Worm (Caenorhabditis elegans) whole organism, late embryonic: ENCODE measurements around the gene srx-2.

Experiments used
- ceh-14 ChIP-seq: sonication (generic microtip); optimal IDR thresholded peaks from 2 replicates; lab custom pipeline; 2016; ENCODE audit warnings: missing genotype, missing genetic modification characterization, missing compliant biosample characterization
- ceh-2 ChIP-seq: sonication (generic microtip); optimal IDR thresholded peaks from 2 replicates; lab custom pipeline; 2016; ENCODE audit warnings: missing genotype, missing genetic modification characterization, missing compliant biosample characterization
- ceh-6 ChIP-seq: fragments of 200-800 bp; sonication (Bioruptor generic); optimal IDR thresholded peaks from 2 replicates; lab custom pipeline; 2018; ENCODE audit warnings: mild to moderate bottlenecking, missing genetic modification characterization, missing compliant biosample characterization
- dve-1 ChIP-seq: sonication (generic microtip); optimal IDR thresholded peaks from 2 replicates; lab custom pipeline; 2017; ENCODE audit warnings: antibody characterized with exemption, mild to moderate bottlenecking, missing genetic modification characterization, missing compliant biosample characterization
- fkh-6 ChIP-seq: sonication (generic microtip); optimal IDR thresholded peaks from 2 replicates; lab custom pipeline; 2016; ENCODE audit warnings: missing genetic modification characterization, missing compliant biosample characterization
- rnt-1 ChIP-seq: sonication (generic microtip); optimal IDR thresholded peaks from 2 replicates; lab custom pipeline; 2016; ENCODE audit warnings: missing genetic modification characterization, missing compliant biosample characterization
- tbx-2 ChIP-seq: sonication (generic microtip); optimal IDR thresholded peaks from 2 replicates; lab custom pipeline; 2016; ENCODE audit warnings: missing genetic modification characterization, missing compliant biosample characterization

ce11 chrV:9015540-9015939, 6.3 kb downstream of the srx-2 start, which contains the start of gene srt-18:
- TF ChIP-seq dve-1 (tag; lab: Kevin White, UChicago) (no peak), rnt-1 (tag; lab: Kevin White, UChicago) (no peak), fkh-6 (no peak), tbx-2 (tag; lab: Kevin White, UChicago) (no peak), ceh-6 (GFP tag; lab: Kevin White, UChicago) (no peak), ceh-2 (tag; lab: Kevin White, UChicago) (no peak), ceh-14 (tag; lab: Kevin White, UChicago) (no peak)
